Fruit fly (Drosophila melanogaster) Kc167 (cell line): ENCODE measurements around the gene CG31221.

Experiments
- Myc ChIP-seq: fragments of >200 bp; optimal IDR thresholded peaks from 2 replicates; lab custom pipeline; 2017; ENCODE audit warnings: missing external identifiers
- Sin3A ChIP-seq: fragments of >200 bp; optimal IDR thresholded peaks from 2 replicates; lab custom pipeline; 2018; ENCODE audit warnings: missing external identifiers
- h ChIP-seq: fragments of >200 bp; optimal IDR thresholded peaks from 3 replicates; lab custom pipeline; 2018; ENCODE audit warnings: missing external identifiers
- insv ChIP-seq: fragments of >200 bp; optimal IDR thresholded peaks from 3 replicates; lab custom pipeline; 2018; ENCODE audit warnings: missing external identifiers
- psq ChIP-seq: fragments of >200 bp; optimal IDR thresholded peaks from 2 replicates; lab custom pipeline; 2017; ENCODE audit warnings: missing external identifiers
- ttk ChIP-seq: sonication (Bioruptor generic); optimal IDR thresholded peaks from 2 replicates; lab custom pipeline; 2017; ENCODE audit warnings: missing external identifiers

The CG31221 gene

DNA sequence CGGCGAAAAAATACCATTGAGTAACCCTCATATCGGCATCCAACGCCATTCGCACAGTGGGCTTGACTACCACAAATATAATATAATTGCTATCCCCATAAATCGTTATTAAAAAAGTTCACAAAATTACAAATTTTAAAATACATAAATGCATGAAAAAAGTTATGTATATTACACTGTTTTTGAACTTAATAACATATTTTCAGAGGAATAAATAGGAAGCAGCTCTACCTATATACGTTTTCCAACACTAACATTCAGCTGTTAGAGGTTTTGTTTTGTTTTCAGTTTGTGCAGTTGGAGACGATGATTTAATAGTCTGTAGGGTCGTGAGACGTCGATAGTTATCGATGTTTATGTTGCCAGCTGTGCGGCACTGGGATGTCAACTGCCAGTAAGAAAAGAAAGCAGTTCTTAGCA is 9.4 kb upstream of the CG31221 start, which contains the start of the genes Ino80 and Aptx:
TSS of gene Ino80 (minus strand) at position 58 of the 420 bp plus-strand sequence.
TSS of gene Aptx (plus strand) at position 360 of the 420 bp plus-strand sequence.
- TF ChIP-seq Myc (lab: Kevin White, UChicago) = no peak
- no peak for TF ChIP-seq ttk
- TF ChIP-seq insv (lab: Kevin White, UChicago) = no peak
- TF ChIP-seq h (lab: Kevin White, UChicago) = no peak
- TF ChIP-seq Sin3A (lab: Kevin White, UChicago) = no peak
- TF ChIP-seq psq = no peak

DNA sequence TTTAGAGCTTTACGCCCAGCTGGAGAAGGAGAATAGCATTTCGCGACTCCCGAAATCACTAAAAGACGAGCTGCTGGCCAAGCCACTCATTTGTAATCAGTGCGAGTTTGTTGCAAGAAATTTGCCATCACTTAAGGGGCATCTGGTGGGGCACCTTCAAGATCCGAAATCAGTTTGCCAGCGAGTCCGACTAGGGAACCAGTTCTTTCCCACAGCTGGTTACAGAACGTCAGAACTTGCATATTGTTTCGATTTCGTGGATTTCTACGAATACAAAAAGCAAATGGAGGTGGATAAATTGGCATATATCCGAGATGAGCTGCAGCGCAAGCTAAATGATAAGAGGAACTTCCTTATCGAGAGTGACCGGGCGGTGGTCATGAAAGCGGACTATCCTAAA is 8.2 kb upstream of the CG31221 start:
- no peak for TF ChIP-seq insv (lab: Kevin White, UChicago)
- TF ChIP-seq Myc (lab: Kevin White, UChicago) = no peak
- TF ChIP-seq Sin3A (lab: Kevin White, UChicago) = no peak
- TF ChIP-seq h (lab: Kevin White, UChicago) = no peak
- no peak for TF ChIP-seq psq
- TF ChIP-seq ttk = no peak

dm6 chr3R:19406852-19407251 is 5.6 kb upstream of the CG31221 start:
- no peak for TF ChIP-seq insv (lab: Kevin White, UChicago)
- no peak for TF ChIP-seq Sin3A (lab: Kevin White, UChicago)
- no peak for TF ChIP-seq h (lab: Kevin White, UChicago)
- TF ChIP-seq psq = no peak
- TF ChIP-seq Myc (lab: Kevin White, UChicago) = no peak
- TF ChIP-seq ttk = no peak

DNA sequence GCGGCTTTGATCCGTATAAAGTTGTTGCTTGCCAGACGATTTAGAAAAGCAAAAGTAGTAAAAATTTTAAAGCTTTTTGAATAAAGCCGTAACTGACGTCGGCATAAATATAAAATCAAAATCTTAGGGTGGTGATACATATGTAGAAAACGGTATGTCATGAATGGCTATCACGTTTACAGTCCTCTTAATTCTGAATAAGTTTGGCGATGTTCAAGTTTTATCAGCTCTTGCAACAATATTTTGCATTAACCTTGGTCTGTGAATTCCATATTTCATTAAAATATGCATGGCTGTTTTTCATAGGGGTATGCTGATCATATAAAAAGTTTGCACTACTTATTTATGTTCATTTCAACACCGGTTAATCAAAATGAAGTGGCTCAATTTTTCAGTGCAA is 3.9 kb upstream of the CG31221 start, which contains the start of gene CG11626:
TSS of gene CG11626 (plus strand) at position 301 of the 400 bp plus-strand sequence.
- no peak for TF ChIP-seq insv (lab: Kevin White, UChicago)
- TF ChIP-seq h (lab: Kevin White, UChicago) = no peak
- no peak for TF ChIP-seq ttk
- no peak for TF ChIP-seq psq
- no peak for TF ChIP-seq Sin3A (lab: Kevin White, UChicago)
- TF ChIP-seq Myc (lab: Kevin White, UChicago) = no peak

DNA sequence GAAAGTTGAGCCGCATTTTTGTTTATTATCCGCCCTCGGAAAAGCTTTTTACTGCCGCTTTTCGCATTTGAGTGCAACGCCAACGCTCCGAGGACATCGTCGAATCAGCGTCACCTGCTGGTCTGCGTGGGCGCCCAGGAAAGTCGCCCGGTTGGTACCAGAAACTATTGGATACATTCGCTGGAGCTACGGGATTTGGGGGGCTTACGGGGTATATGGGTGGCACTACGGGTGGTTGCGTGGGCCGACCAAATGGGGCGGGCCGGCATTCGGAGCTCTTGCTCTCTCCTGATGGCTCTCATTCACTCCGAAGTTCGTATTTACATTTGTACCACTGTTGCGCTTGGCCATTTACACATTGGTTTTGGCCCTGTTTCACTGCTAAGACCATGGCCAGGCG is 1.1 kb upstream of the CG31221 start:
- TF ChIP-seq insv (lab: Kevin White, UChicago) (no peak), psq (no peak), Sin3A (lab: Kevin White, UChicago) (no peak), ttk (no peak), h (lab: Kevin White, UChicago) (no peak), Myc (lab: Kevin White, UChicago) (no peak)

DNA sequence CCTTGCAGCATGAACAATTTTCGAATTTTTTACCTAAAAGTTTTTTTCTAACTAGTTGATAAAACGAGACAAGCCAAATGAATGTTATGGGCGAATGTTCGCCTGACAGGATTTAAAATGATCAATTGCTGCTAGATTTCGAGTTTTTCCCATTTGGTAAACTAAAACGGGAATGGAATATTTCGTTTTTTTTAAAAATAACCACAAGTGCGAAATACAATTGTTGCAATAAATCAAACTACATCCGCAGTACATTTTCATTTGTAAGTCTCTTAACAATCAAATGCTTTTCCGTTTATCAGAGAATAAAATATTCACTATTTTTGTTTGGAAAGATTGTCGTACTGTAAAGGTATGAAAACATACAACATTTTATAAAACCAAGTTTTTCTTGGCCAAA is 12.6 kb downstream of the CG31221 start, which contains the start of gene CG3517:
TSS of gene CG3517 (minus strand) at position 101 of the 400 bp plus-strand sequence.
- no peak for TF ChIP-seq Myc (lab: Kevin White, UChicago)
- no peak for TF ChIP-seq Sin3A (lab: Kevin White, UChicago)
- no peak for TF ChIP-seq psq
- no peak for TF ChIP-seq h (lab: Kevin White, UChicago)
- no peak for TF ChIP-seq ttk
- TF ChIP-seq insv (lab: Kevin White, UChicago) = no peak

- TF ChIP-seq Myc (lab: Kevin White, UChicago) (no peak), insv (lab: Kevin White, UChicago) (no peak)
Observed at dm6 chr3R:19460409-19461217, 48.1 kb downstream of the CG31221 start, which contains the start of gene Dys. Gene Dys, plus strand, starts transcription at chr3R:19461085.

- no peak for TF ChIP-seq Myc (lab: Kevin White, UChicago)
Observed at dm6 chr3R:19461218-19461526, 48.7 kb downstream of the CG31221 start.

DNA sequence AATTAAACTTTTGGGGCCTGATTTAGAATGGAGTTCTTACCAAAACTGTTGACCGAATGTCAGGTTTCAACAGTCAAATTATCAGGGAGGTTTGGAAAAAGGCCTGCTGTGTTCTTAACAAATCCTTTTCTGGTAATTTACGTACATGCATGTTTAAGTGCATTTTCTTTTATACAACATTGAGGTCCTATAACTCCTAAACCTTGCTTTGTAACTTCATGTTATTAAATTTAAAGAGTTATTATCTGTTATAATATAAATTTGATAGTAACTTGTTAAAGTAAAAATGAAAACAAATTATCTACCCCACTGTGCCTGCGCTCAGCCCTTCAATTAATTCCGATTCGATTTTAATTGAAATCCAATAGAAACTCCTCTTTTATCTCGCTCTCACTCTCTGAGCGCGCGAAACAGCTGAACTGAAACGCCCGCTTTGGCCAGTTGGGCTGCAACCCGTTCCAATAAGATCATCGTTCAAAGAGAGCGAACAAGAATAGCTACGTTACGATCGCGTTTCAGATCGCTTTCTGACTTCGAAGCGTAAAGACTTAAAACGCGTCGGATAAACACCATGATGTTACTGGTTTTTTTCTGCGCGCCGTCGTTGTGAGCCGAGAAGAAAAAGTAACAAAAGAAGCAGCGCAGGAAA is 50.7 kb downstream of the CG31221 start, which contains the start of gene Scsalpha2:
TSS of gene Scsalpha2 (minus strand) at position 51 of the 649 bp plus-strand sequence.
- TF ChIP-seq Sin3A (lab: Kevin White, UChicago) (no peak), psq (no peak), ttk (no peak), insv (lab: Kevin White, UChicago) (no peak), Myc (lab: Kevin White, UChicago) (no peak), h (lab: Kevin White, UChicago) (no peak)

dm6 chr3R:19463874-19464549 is 51.5 kb downstream of the CG31221 start:
- TF ChIP-seq Sin3A (lab: Kevin White, UChicago) (no peak), insv (lab: Kevin White, UChicago) (no peak), psq (no peak), Myc (lab: Kevin White, UChicago) (no peak), h (lab: Kevin White, UChicago) (no peak), ttk (no peak)

dm6 chr3R:19465286-19465685 is 52.8 kb downstream of the CG31221 start:
- no peak for TF ChIP-seq ttk
- TF ChIP-seq Sin3A (lab: Kevin White, UChicago) = no peak
- no peak for TF ChIP-seq insv (lab: Kevin White, UChicago)
- TF ChIP-seq h (lab: Kevin White, UChicago) = no peak
- TF ChIP-seq psq = no peak
- TF ChIP-seq Myc (lab: Kevin White, UChicago) = no peak

DNA sequence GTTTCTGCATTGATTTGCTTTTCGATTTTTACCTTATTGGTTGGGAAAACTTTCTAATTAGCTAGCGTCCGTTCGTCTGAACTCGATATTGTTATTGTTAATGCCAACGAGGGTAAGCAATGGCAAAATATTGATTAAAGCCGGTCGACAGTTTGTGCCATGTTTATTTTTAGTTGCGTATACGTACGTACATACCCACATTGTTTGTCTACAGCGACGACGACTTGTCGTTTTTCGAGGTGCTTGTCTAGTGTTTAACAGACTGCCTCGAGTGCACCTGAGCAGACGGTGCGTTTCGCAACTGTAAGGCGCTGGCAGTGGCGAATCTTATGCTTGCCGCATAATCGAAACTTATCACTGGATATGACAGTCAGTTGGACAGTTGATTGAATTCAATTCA is 55.0 kb downstream of the CG31221 start:
- TF ChIP-seq psq = no peak
- no peak for TF ChIP-seq Myc (lab: Kevin White, UChicago)
- no peak for TF ChIP-seq insv (lab: Kevin White, UChicago)
- TF ChIP-seq Sin3A (lab: Kevin White, UChicago) = no peak
- TF ChIP-seq ttk = no peak
